Fruit fly (Drosophila melanogaster): Measurements from ENCODE around the gene bai.

bai gene

dm6 chr3R:25069569-25069968 lies 30.4 kb downstream of the bai start, which contains the start of the genes Stt3B and CG11839 (continued):
- TF ChIP-seq CG4707 (GFP tag; optimal IDR thresholded peaks at IDR 0.05): no peak
- TF ChIP-seq HmgZ (tag; optimal IDR thresholded peaks at IDR 0.05): peak; percentile 89
- TF ChIP-seq CG3726 (GFP tag; IDR thresholded peaks at IDR 0.05): no peak
- TF ChIP-seq CG31388 (GFP tag; optimal IDR thresholded peaks at IDR 0.05): peak; percentile 48
- peak; percentile 89; the same call in 1 of the 2 replicates for TF ChIP-seq CG42726 (GFP tag; IDR thresholded peaks at IDR 0.05; ENCODE audit: partially characterized antibody)
- peak; percentile 70 for TF ChIP-seq CG10654 (GFP tag; optimal IDR thresholded peaks at IDR 0.05)
- peak; percentile 77 for TF ChIP-seq pnt (GFP tag; optimal IDR thresholded peaks at IDR 0.05)
- TF ChIP-seq CG2199 (GFP tag; IDR thresholded peaks at IDR 0.05): 0 out of 3 replicates have a peak, but pooled peaks have one; percentile 29
- peak; percentile 82 for TF ChIP-seq phol (tag; optimal IDR thresholded peaks at IDR 0.05)
- TF ChIP-seq CG3995 (GFP tag; optimal IDR thresholded peaks at IDR 0.05): peak; percentile 4
- peak; percentile 25; the same call in 1 of the 3 replicates for TF ChIP-seq so (GFP tag; IDR thresholded peaks at IDR 0.05)
- TF ChIP-seq jigr1 (GFP tag; IDR thresholded peaks at IDR 0.05): no peak
- TF ChIP-seq trh (GFP tag; optimal IDR thresholded peaks at IDR 0.05): peak; percentile 30
- TF ChIP-seq row (GFP tag; IDR thresholded peaks at IDR 0.05): peak; percentile 95
- peak; percentile 89 for TF ChIP-seq Dref (GFP tag; IDR thresholded peaks at IDR 0.05)
- TF ChIP-seq rib (GFP tag; IDR thresholded peaks at IDR 0.05): no peak
- peak; percentile 56; the same call in 1 of the 2 replicates for TF ChIP-seq HLH3B (GFP tag; IDR thresholded peaks at IDR 0.05)
- TF ChIP-seq CG32772 (GFP tag; IDR thresholded peaks at IDR 0.05): no peak
- peak; percentile 79 for TF ChIP-seq YL-1 (GFP tag; optimal IDR thresholded peaks at IDR 0.05)
- no peak for TF ChIP-seq kah (GFP tag; optimal IDR thresholded peaks at IDR 0.05)
- peak; percentile 32 for TF ChIP-seq D19B (GFP tag; optimal IDR thresholded peaks at IDR 0.05)
- peak; percentile 73 for TF ChIP-seq Myb (GFP tag; optimal IDR thresholded peaks at IDR 0.05)
- TF ChIP-seq BEAF-32 (GFP tag; optimal IDR thresholded peaks at IDR 0.05): peak; percentile 97
- TF ChIP-seq grn (GFP tag; optimal IDR thresholded peaks at IDR 0.05): no peak
- TF ChIP-seq CG3163 (GFP tag; optimal IDR thresholded peaks at IDR 0.05): peak; percentile 68
- TF ChIP-seq luna (GFP tag; optimal IDR thresholded peaks at IDR 0.05): peak; percentile 25
- TF ChIP-seq CG15073 (GFP tag; optimal IDR thresholded peaks at IDR 0.05): no peak
- peak; percentile 4 for TF ChIP-seq CG6765 (GFP tag; optimal IDR thresholded peaks at IDR 0.05)
- peak; percentile 64; the same call in 2 of the 4 replicates for TF ChIP-seq chinmo (GFP tag; IDR thresholded peaks at IDR 0.05; ENCODE audit: partially characterized antibody)
- no peak for TF ChIP-seq crol (GFP tag; IDR thresholded peaks at IDR 0.05)
- peak in 1 of 3 experiments; percentile 68 for TF ChIP-seq lola (GFP tag; optimal IDR thresholded peaks at IDR 0.05)
- TF ChIP-seq schlank (tag; optimal IDR thresholded peaks at IDR 0.05): peak; percentile 18
- peak; percentile 82 for TF ChIP-seq Hsf (GFP tag; optimal IDR thresholded peaks at IDR 0.05)
- peak; percentile 42 for TF ChIP-seq CG5245 (GFP tag; optimal IDR thresholded peaks at IDR 0.05)
- no peak for TF ChIP-seq danr (GFP tag; IDR thresholded peaks at IDR 0.05)
- no peak for TF ChIP-seq CG6175 (GFP tag; IDR thresholded peaks at IDR 0.05)
- TF ChIP-seq Ets65A (GFP tag): peak; percentile 97
- peak; percentile 24; the same call in 1 of the 3 replicates for TF ChIP-seq B-H1 (GFP tag; IDR thresholded peaks at IDR 0.05)
- TF ChIP-seq CG6689 (GFP tag; IDR thresholded peaks at IDR 0.05): no peak; the same call in 1 of the 2 replicates
- no peak for TF ChIP-seq CG10209 (GFP tag; optimal IDR thresholded peaks at IDR 0.05)
- peak in 1 of 2 experiments; percentile 35 for TF ChIP-seq tll (GFP tag; optimal IDR thresholded peaks at IDR 0.05)
- no peak for TF ChIP-seq Lpt (GFP tag; optimal IDR thresholded peaks at IDR 0.05)
- TF ChIP-seq mld (GFP tag; IDR thresholded peaks at IDR 0.05; ENCODE audit: partially characterized antibody): peak; percentile 58; the same call in 1 of the 3 replicates
- peak; percentile 97 for TF ChIP-seq unc-4 (GFP tag; IDR thresholded peaks at IDR 0.05; ENCODE audit: partially characterized antibody)
- TF ChIP-seq shn (GFP tag; optimal IDR thresholded peaks at IDR 0.05): peak; percentile 81
- peak; percentile 48 for TF ChIP-seq slou (GFP tag; optimal IDR thresholded peaks at IDR 0.05)
- no peak for TF ChIP-seq dati (GFP tag; IDR thresholded peaks at IDR 0.05)
- TF ChIP-seq Atf-2 (GFP tag; optimal IDR thresholded peaks at IDR 0.05): peak; percentile 70
- peak; percentile 75 for TF ChIP-seq CG12942 (GFP tag; optimal IDR thresholded peaks at IDR 0.05)
- TF ChIP-seq nom (GFP tag; optimal IDR thresholded peaks at IDR 0.05): peak; percentile 24
- TF ChIP-seq fd3F (GFP tag; optimal IDR thresholded peaks at IDR 0.05): peak; percentile 62

All from whole organism, embryonic.